Worm (Caenorhabditis elegans): ENCODE data around the gene oac-56.
"Not testable (repeated sequence)": the region's sequence is repeated elsewhere in the genome, so short reads cannot be mapped to it uniquely, and the experiment has no call there.

Gene oac-56

DNA sequence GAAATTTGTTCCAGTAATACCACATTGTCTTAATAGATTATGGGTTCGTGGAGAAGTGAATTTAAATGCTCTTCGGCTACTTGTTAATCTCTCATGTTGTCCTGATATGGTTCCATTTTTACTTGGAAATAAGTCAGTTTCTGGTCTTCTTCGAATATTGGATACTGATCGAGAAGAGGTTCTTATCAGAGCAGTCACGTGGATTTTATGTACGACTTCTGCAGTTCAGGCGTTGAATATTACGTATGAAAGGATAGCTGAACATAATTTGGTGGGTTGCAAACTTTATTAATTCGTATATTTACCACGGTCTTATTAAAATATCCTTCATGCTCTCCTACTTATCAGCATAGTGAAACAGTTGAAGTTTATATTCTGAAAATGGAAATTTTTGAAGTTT, 27.3 kb upstream of the oac-56 start:
- no peak for TF ChIP-seq ces-1 (GFP tag; optimal IDR thresholded peaks at IDR 0.05)
- TF ChIP-seq ceh-43 (GFP tag; optimal IDR thresholded peaks at IDR 0.05): no peak
- TF ChIP-seq lin-32 (GFP tag; optimal IDR thresholded peaks at IDR 0.05): no peak
- no peak for TF ChIP-seq ztf-11 (tag; optimal IDR thresholded peaks at IDR 0.05)
- no peak for TF ChIP-seq ceh-83 (GFP tag; optimal IDR thresholded peaks at IDR 0.05)
- no peak for TF ChIP-seq nhr-237 (tag; optimal IDR thresholded peaks at IDR 0.05)
- TF ChIP-seq mls-2 (tag; optimal IDR thresholded peaks at IDR 0.05): no peak
- no peak for TF ChIP-seq lsy-2 (tag; optimal IDR thresholded peaks at IDR 0.05)
- no peak for TF ChIP-seq ham-2 (GFP tag; optimal IDR thresholded peaks at IDR 0.05)
- TF ChIP-seq elt-1 (tag; optimal IDR thresholded peaks at IDR 0.05; ENCODE audit: borderline replicate concordance, insufficient read depth): no peak
- TF ChIP-seq nhr-76 (tag; optimal IDR thresholded peaks at IDR 0.05): no peak

DNA sequence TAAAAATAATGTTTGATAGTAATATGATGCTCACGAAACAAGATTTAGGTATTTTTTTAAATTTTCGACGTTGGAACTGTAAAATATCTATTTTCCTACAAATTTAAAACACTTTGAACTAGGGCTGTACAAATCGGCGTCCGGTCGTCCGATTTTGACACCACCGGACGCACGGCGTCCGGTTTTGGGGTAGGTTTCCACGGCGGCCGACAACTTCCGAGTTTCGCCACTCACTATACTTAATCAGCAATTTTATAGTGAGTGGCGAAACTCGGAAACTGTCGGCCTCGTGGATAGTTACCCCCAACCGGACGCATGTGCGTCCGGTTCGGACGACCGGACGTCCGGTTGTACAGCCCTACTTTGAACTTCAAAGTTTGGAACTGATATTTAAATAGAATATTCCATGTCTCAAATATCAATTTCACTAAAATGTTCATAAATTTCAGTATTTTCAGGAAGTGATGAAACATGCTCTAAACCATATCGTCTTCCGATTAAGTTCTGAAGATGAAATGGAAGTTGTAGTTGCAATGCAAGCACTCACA, 26.8 kb upstream of the oac-56 start:
- TF ChIP-seq pha-4 (tag; optimal IDR thresholded peaks at IDR 0.05) (no peak), mab-5 (tag; optimal IDR thresholded peaks at IDR 0.05) (no peak), ztf-11 (tag; optimal IDR thresholded peaks at IDR 0.05) (no peak), bed-3 (GFP tag; optimal IDR thresholded peaks at IDR 0.05) (no peak), nhr-12 (tag; optimal IDR thresholded peaks at IDR 0.05) (no peak), snpc-4 (tag; optimal IDR thresholded peaks at IDR 0.05) (no peak), drap-1 (GFP tag; optimal IDR thresholded peaks at IDR 0.05) (no peak), tbx-8 (GFP tag; optimal IDR thresholded peaks at IDR 0.05) (no peak), ces-1 (GFP tag; optimal IDR thresholded peaks at IDR 0.05) (no peak), sem-2 (GFP tag; optimal IDR thresholded peaks at IDR 0.05) (no peak), blmp-1 (tag; optimal IDR thresholded peaks at IDR 0.05) (no peak)

DNA sequence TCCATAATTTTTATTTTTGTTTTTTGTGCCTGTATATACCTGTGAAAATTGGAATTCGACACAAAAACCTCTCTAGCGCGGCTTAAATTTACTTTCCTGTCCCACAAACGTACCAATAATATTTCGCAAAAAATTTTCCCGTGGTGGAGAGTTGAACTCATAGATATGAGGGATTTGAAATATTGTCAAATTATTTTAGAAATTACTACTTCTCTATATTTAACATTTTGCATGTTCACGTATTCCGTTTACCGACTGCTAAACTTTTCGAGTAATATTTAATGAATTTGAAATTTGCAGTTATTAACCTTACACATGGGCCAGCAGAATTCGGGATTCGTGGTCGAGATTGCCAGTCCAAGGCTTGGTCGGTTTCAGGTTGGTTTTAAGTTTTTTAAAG, 23.3 kb upstream of the oac-56 start, which contains the start of gene Y67A10A.7:
Gene Y67A10A.7 (plus strand): TSS at position 301 of the 400 bp plus-strand sequence.
- TF ChIP-seq sptf-1 (tag; optimal IDR thresholded peaks at IDR 0.05); nhr-237 (tag; optimal IDR thresholded peaks at IDR 0.05); tbx-8 (GFP tag; optimal IDR thresholded peaks at IDR 0.05): not testable (repeated sequence)

DNA sequence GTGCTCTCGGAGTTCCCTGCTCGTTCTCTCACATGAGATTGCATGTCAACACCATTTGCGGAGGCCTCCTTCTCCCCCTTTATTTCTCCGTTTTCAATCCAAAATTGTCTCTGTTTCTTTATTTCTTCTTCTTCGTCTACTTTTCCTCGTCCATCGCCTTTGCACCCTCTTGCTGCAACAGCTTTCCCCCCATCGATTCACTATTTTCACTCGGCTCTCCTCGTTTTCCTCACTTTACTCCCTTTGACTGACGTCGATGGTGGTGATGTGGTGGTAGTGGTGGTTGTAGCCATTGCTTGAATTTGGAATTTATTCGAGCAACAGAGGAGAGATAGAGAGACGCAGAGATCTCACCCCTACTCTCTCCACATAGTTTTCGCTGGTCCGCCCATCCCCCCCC, 21.1 kb upstream of the oac-56 start:
- TF ChIP-seq ceh-83 (GFP tag; optimal IDR thresholded peaks at IDR 0.05) (peak; percentile 16), unc-62 (GFP tag; optimal IDR thresholded peaks at IDR 0.05) (no peak), mls-2 (tag; optimal IDR thresholded peaks at IDR 0.05) (peak; percentile 46), sptf-1 (tag; optimal IDR thresholded peaks at IDR 0.05) (peak; percentile 44), unc-120 (tag; optimal IDR thresholded peaks at IDR 0.05; ENCODE audit: poor library complexity, severe bottlenecking) (no peak), mep-1 (tag; optimal IDR thresholded peaks at IDR 0.05) (peak; percentile 12), ces-1 (GFP tag; optimal IDR thresholded peaks at IDR 0.05) (peak; percentile 77)

DNA sequence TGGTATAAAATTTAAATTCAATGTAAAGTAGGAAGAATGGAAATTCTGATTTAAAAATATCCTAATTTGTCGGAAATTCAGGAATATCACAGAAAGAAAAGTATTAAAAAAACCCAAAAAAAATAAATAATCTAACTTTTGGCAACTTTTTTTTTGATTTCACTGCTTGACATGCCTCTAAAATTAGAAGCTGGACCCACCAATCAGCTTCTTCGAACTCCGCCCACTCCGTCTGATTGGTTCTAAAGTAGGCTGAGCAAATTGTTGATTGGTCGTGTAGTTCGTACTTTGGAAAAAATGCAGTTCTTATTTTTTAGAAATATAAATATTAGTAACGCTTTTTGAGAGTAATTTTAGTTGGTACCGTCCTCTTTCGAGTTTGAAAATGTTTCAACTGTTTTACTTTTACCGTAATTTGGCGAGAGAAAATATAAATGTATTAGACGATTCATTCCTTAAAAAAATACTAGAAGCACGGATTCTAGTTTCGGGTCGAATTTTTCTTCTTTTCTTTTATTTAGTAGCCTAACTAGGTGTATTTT, 15.4 kb upstream of the oac-56 start:
- no peak for TF ChIP-seq bed-3 (GFP tag; optimal IDR thresholded peaks at IDR 0.05)
- TF ChIP-seq nhr-2 (tag; optimal IDR thresholded peaks at IDR 0.05): no peak
- no peak for TF ChIP-seq lin-32 (GFP tag; optimal IDR thresholded peaks at IDR 0.05)
- no peak for TF ChIP-seq elt-3 (tag; optimal IDR thresholded peaks at IDR 0.05)
- no peak for TF ChIP-seq drap-1 (GFP tag; optimal IDR thresholded peaks at IDR 0.05)
- TF ChIP-seq unc-120 (tag; optimal IDR thresholded peaks at IDR 0.05; ENCODE audit: poor library complexity, severe bottlenecking): no peak
- no peak for TF ChIP-seq ztf-11 (tag; optimal IDR thresholded peaks at IDR 0.05)

DNA sequence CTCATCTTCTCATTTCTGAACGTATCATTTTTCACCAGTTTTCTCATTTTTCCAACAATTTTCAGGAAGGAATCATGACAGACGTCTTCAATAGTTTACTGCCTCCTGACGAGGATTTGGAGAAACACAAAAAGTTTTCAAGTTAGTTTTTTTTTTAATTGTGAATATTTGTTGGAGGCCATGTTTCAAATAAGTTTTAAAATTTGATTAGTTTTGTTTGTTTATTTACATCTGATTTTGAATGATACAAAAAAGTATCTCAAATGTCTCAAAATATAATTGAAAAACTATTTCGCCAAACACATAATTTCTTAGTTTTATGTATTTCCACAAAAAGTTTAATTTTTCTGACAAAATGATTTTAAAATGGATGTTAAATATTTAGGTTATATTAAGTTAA, 10.6 kb upstream of the oac-56 start, which contains the start of gene ssu-2:
Gene ssu-2 (plus strand): TSS at position 59 of the 400 bp plus-strand sequence.
- TF ChIP-seq lsy-2 (tag; optimal IDR thresholded peaks at IDR 0.05): no peak
- no peak for TF ChIP-seq nhr-237 (tag; optimal IDR thresholded peaks at IDR 0.05)
- no peak for TF ChIP-seq ces-1 (GFP tag; optimal IDR thresholded peaks at IDR 0.05)
- TF ChIP-seq mab-5 (tag; optimal IDR thresholded peaks at IDR 0.05): no peak
- no peak for TF ChIP-seq unc-39 (tag; optimal IDR thresholded peaks at IDR 0.05)
- no peak for TF ChIP-seq flh-1 (GFP tag; optimal IDR thresholded peaks at IDR 0.05)
- TF ChIP-seq cnd-1 (tag; optimal IDR thresholded peaks at IDR 0.05): no peak
- no peak for TF ChIP-seq zip-8 (tag; optimal IDR thresholded peaks at IDR 0.05)
- no peak for TF ChIP-seq bed-3 (GFP tag; optimal IDR thresholded peaks at IDR 0.05)
- no peak for TF ChIP-seq ham-2 (GFP tag; optimal IDR thresholded peaks at IDR 0.05)
- no peak for TF ChIP-seq elt-1 (tag; optimal IDR thresholded peaks at IDR 0.05; ENCODE audit: borderline replicate concordance, insufficient read depth)
- TF ChIP-seq snpc-4 (tag; optimal IDR thresholded peaks at IDR 0.05): no peak
- TF ChIP-seq ceh-43 (GFP tag; optimal IDR thresholded peaks at IDR 0.05): no peak
- no peak for TF ChIP-seq sptf-1 (tag; optimal IDR thresholded peaks at IDR 0.05)
- no peak for TF ChIP-seq ceh-39 (tag; optimal IDR thresholded peaks at IDR 0.05)

Measured in whole organism, mixed stage, embryonic.